Fruit fly (Drosophila melanogaster): ENCODE data around the gene Cmpk.

The Cmpk gene

dm6 chr3R:26098502-26099210 is 43.4 kb upstream of the Cmpk start, which contains the start of gene dysf (continued):
- TF ChIP-seq CG10959 (GFP tag; IDR thresholded peaks at IDR 0.05), result no peak; the same call in 1 of the 2 replicates
- TF ChIP-seq CG9876 (GFP tag; optimal IDR thresholded peaks at IDR 0.05), result no peak
- no peak for TF ChIP-seq Vsx1 (GFP tag; optimal IDR thresholded peaks at IDR 0.05)
- TF ChIP-seq CG6791 (GFP tag; IDR thresholded peaks at IDR 0.05; ENCODE audit: partially characterized antibody), result no peak
- TF ChIP-seq bsh (GFP tag; optimal IDR thresholded peaks at IDR 0.05), result peak; percentile 2 to 60
- no peak for TF ChIP-seq CG34224 (GFP tag; IDR thresholded peaks at IDR 0.05; ENCODE audit: partially characterized antibody)
- peak; percentile 22; the same call in 1 of the 2 replicates for TF ChIP-seq ap (GFP tag; IDR thresholded peaks at IDR 0.05)
- TF ChIP-seq CG15696 (tag; optimal IDR thresholded peaks at IDR 0.05), result peak; percentile 86
- TF ChIP-seq CG10565 (GFP tag; optimal IDR thresholded peaks at IDR 0.05), result no peak
- no peak for TF ChIP-seq Elba2 (GFP tag; optimal IDR thresholded peaks at IDR 0.05)
- no peak for TF ChIP-seq br (optimal IDR thresholded peaks at IDR 0.05)
- no peak for TF ChIP-seq mld (GFP tag; IDR thresholded peaks at IDR 0.05; ENCODE audit: partially characterized antibody)
- peak; percentile 49 for TF ChIP-seq Max (GFP tag; optimal IDR thresholded peaks at IDR 0.05)
- no peak for TF ChIP-seq CG4854 (GFP tag; optimal IDR thresholded peaks at IDR 0.05)
- no peak for TF ChIP-seq pfk (GFP tag; optimal IDR thresholded peaks at IDR 0.05)
- TF ChIP-seq CG7357 (GFP tag; IDR thresholded peaks at IDR 0.05), result 0 out of 3 replicates have a peak, but pooled peaks have one; percentile 10
- TF ChIP-seq en (GFP tag; optimal IDR thresholded peaks at IDR 0.05), result no peak
- TF ChIP-seq Hr78 (GFP tag; optimal IDR thresholded peaks at IDR 0.05), result peak in 1 of 2 experiments; percentile 32
- TF ChIP-seq Hr3 (GFP tag; optimal IDR thresholded peaks at IDR 0.05), result peak; percentile 77
- TF ChIP-seq CG7963 (GFP tag; IDR thresholded peaks at IDR 0.05; ENCODE audit: partially characterized antibody), result no peak
- peak; percentile 37 for TF ChIP-seq CG30431 (GFP tag; optimal IDR thresholded peaks at IDR 0.05)
- TF ChIP-seq fd102C (GFP tag; optimal IDR thresholded peaks at IDR 0.05), result no peak
- TF ChIP-seq zf30C (GFP tag; optimal IDR thresholded peaks at IDR 0.05), result peak; percentile 84
- TF ChIP-seq slp2 (GFP tag; optimal IDR thresholded peaks at IDR 0.05), result no peak
- TF ChIP-seq Neu2 (GFP tag; optimal IDR thresholded peaks at IDR 0.05; ENCODE audit: borderline replicate concordance), result no peak
- TF ChIP-seq CG12155 (GFP tag; optimal IDR thresholded peaks at IDR 0.05), result peak; percentile 26
- TF ChIP-seq CG16779 (GFP tag; IDR thresholded peaks at IDR 0.05), result no peak
- TF ChIP-seq mam (GFP tag; optimal IDR thresholded peaks at IDR 0.05), result no peak
- TF ChIP-seq sc (optimal IDR thresholded peaks at IDR 0.05), result no peak
- TF ChIP-seq sc (GFP tag; optimal IDR thresholded peaks at IDR 0.05), result peak; percentile 63
- TF ChIP-seq Hmx (GFP tag; optimal IDR thresholded peaks at IDR 0.05), result no peak
- no peak for TF ChIP-seq CG15073 (GFP tag; optimal IDR thresholded peaks at IDR 0.05)
- TF ChIP-seq CG2120 (GFP tag; optimal IDR thresholded peaks at IDR 0.05), result no peak
- TF ChIP-seq ftz-f1 (GFP tag; optimal IDR thresholded peaks at IDR 0.05), result no peak
- TF ChIP-seq BEAF-32 (GFP tag; optimal IDR thresholded peaks at IDR 0.05), result no peak
- peak; percentile 68; the same call in 2 of the 3 replicates for TF ChIP-seq row (GFP tag; IDR thresholded peaks at IDR 0.05)
- peak; percentile 75 for TF ChIP-seq D19A (tag; optimal IDR thresholded peaks at IDR 0.05)
- no peak for TF ChIP-seq Adf1 (GFP tag; IDR thresholded peaks at IDR 0.05)
- TF ChIP-seq CG3838 (GFP tag; optimal IDR thresholded peaks at IDR 0.05), result no peak
- no peak for TF ChIP-seq CG17912 (GFP tag; optimal IDR thresholded peaks at IDR 0.05)
- no peak for TF ChIP-seq pita (GFP tag; optimal IDR thresholded peaks at IDR 0.05)
- TF ChIP-seq CG33557 (GFP tag; optimal IDR thresholded peaks at IDR 0.05), result peak; percentile 82
- TF ChIP-seq h (optimal IDR thresholded peaks at IDR 0.05), result no peak
- peak; percentile 10 for TF ChIP-seq cwo (GFP tag; optimal IDR thresholded peaks at IDR 0.05)
- peak; percentile 14 for TF ChIP-seq Fer2 (tag; optimal IDR thresholded peaks at IDR 0.05)
- TF ChIP-seq gce (GFP tag; IDR thresholded peaks at IDR 0.05), result no peak
- TF ChIP-seq chm (GFP tag; IDR thresholded peaks at IDR 0.05), result no peak
- TF ChIP-seq CG9437 (GFP tag; optimal IDR thresholded peaks at IDR 0.05), result peak; percentile 75
- TF ChIP-seq Xrp1 (GFP tag; IDR thresholded peaks at IDR 0.05), result peak; percentile 73
- TF ChIP-seq CoRest (tag; optimal IDR thresholded peaks at IDR 0.05), result peak; percentile 89

Data from whole organism, embryonic.